Fruit fly (Drosophila melanogaster) whole organism, embryonic: ENCODE results near the gene Atx-1.

Source experiments
- ATbp ChIP-seq: fragments of 200-800 bp; sonication (Bioruptor generic); optimal IDR thresholded peaks from 2 replicates; lab custom pipeline; 2017; ENCODE audit warnings: missing biosample characterization, mild to moderate bottlenecking, missing genetic modification characterization, missing genetic modification reagents
- CG10366 ChIP-seq: fragments of 200-800 bp; sonication (Bioruptor generic); IDR thresholded peaks from 2 replicates; pipeline ENCODE4 v1.3.6; 2022; ENCODE audit warnings: missing biosample characterization, missing genetic modification characterization
- CG11398 ChIP-seq: fragments of 200-800 bp; sonication (Bioruptor generic); optimal IDR thresholded peaks from 2 replicates; lab custom pipeline; 2016; ENCODE audit warnings: missing biosample characterization, missing genetic modification characterization
- CG11504 ChIP-seq: fragments of 200-800 bp; sonication (Bioruptor generic); optimal IDR thresholded peaks from 3 replicates; lab custom pipeline; 2019; ENCODE audit warnings: missing biosample characterization, mild to moderate bottlenecking, missing genetic modification characterization, moderate library complexity
- CG11696 ChIP-seq: fragments of 200-800 bp; sonication (Bioruptor generic); IDR thresholded peaks from 2 replicates; pipeline ENCODE4 v1.3.6; 2022; ENCODE audit warnings: missing biosample characterization, missing genetic modification characterization
- CG13624 ChIP-seq: fragments of 200-800 bp; sonication (Bioruptor generic); optimal IDR thresholded peaks from 2 replicates; lab custom pipeline; 2016; ENCODE audit warnings: missing biosample characterization, missing genetic modification characterization
- CG14014 ChIP-seq: fragments of 200-800 bp; sonication (Bioruptor generic); IDR thresholded peaks from 2 replicates; pipeline ENCODE4 v1.3.6; 2022; ENCODE audit warnings: missing biosample characterization, missing genetic modification characterization
- CG14050 ChIP-seq: fragments of 200-800 bp; sonication (Bioruptor generic); IDR thresholded peaks from 3 replicates; pipeline ENCODE4 v1.3.6; 2022; ENCODE audit warnings: missing biosample characterization, missing genetic modification characterization
- CG15696 ChIP-seq: fragments of 200-800 bp; sonication (Bioruptor generic); optimal IDR thresholded peaks from 2 replicates; lab custom pipeline; 2019; ENCODE audit warnings: missing biosample characterization, mild to moderate bottlenecking, missing genetic modification characterization, moderate library complexity
- CG17912 ChIP-seq: fragments of 200-800 bp; sonication (Bioruptor generic); optimal IDR thresholded peaks from 2 replicates; lab custom pipeline; 2018; ENCODE audit warnings: missing biosample characterization, mild to moderate bottlenecking, missing genetic modification characterization
- CG2202 ChIP-seq: fragments of 200-800 bp; sonication (Bioruptor generic); optimal IDR thresholded peaks from 2 replicates; lab custom pipeline; 2018; ENCODE audit warnings: missing biosample characterization, mild to moderate bottlenecking, missing genetic modification characterization
- CG32772 ChIP-seq: fragments of 200-800 bp; sonication (Bioruptor generic); IDR thresholded peaks from 2 replicates; pipeline ENCODE4 v1.3.6; 2022; ENCODE audit warnings: missing biosample characterization, missing genetic modification characterization
- CG3726 ChIP-seq: fragments of 200-800 bp; sonication (Bioruptor generic); IDR thresholded peaks from 3 replicates; pipeline ENCODE4, ENCODE4 v1.3.6; 2022; ENCODE audit warnings: missing biosample characterization, missing genetic modification characterization
- CG42726 ChIP-seq: fragments of 200-800 bp; sonication (Bioruptor generic); IDR thresholded peaks from 2 replicates; pipeline ENCODE4 v1.3.6; 2022; ENCODE audit warnings: missing biosample characterization, missing genetic modification characterization; ENCODE audit not compliant: partially characterized antibody
- CG4820 ChIP-seq: fragments of 200-800 bp; sonication (Bioruptor generic); optimal IDR thresholded peaks from 3 replicates; lab custom pipeline; 2016; ENCODE audit warnings: missing biosample characterization, missing genetic modification characterization
- CG6272 ChIP-seq: fragments of 200-800 bp; sonication (Bioruptor generic); IDR thresholded peaks from 2 replicates; pipeline ENCODE4 v1.3.6; 2022; ENCODE audit warnings: missing biosample characterization, missing genetic modification characterization
- CG8281 ChIP-seq: fragments of 200-800 bp; sonication (Bioruptor generic); optimal IDR thresholded peaks from 2 replicates; lab custom pipeline; 2018; ENCODE audit warnings: missing biosample characterization, mild to moderate bottlenecking, missing genetic modification characterization, moderate library complexity
- CTCF ChIP-seq: fragments of 200-800 bp; sonication (Bioruptor generic); optimal IDR thresholded peaks from 2 replicates; lab custom pipeline; 2017; ENCODE audit warnings: missing biosample characterization, mild to moderate bottlenecking, missing genetic modification characterization, moderate library complexity
- D19A ChIP-seq: fragments of 200-800 bp; optimal IDR thresholded peaks from 3 replicates; lab custom pipeline; 2019; ENCODE audit warnings: missing biosample characterization, mild to moderate bottlenecking, missing genetic modification characterization, moderate library complexity
- D19B ChIP-seq: fragments of 200-800 bp; sonication (Bioruptor generic); optimal IDR thresholded peaks from 2 replicates; lab custom pipeline; 2017; ENCODE audit warnings: missing biosample characterization, mild to moderate bottlenecking, missing genetic modification characterization
- Dek ChIP-seq: fragments of 200-800 bp; sonication (Bioruptor generic); optimal IDR thresholded peaks from 3 replicates; lab custom pipeline; 2019; ENCODE audit warnings: missing biosample characterization, mild to moderate bottlenecking, missing genetic modification characterization, moderate library complexity
- Ets65A ChIP-seq: fragments of 200-800 bp; sonication (Bioruptor generic); peaks from one replicate; lab custom pipeline; 2016; ENCODE audit warnings: missing biosample characterization, missing genetic modification characterization
- HLH3B ChIP-seq: fragments of 200-800 bp; sonication (Bioruptor generic); IDR thresholded peaks from 2 replicates; pipeline ENCODE4 v1.3.6; 2022; ENCODE audit warnings: missing biosample characterization, missing genetic modification characterization
- Hand ChIP-seq: fragments of 200-800 bp; sonication (Bioruptor generic); optimal IDR thresholded peaks from 2 replicates; lab custom pipeline; 2017; ENCODE audit warnings: mild to moderate bottlenecking, missing biosample characterization, missing genetic modification reagents, missing genetic modification characterization
- HmgD ChIP-seq: fragments of 200-800 bp; sonication (Bioruptor generic); optimal IDR thresholded peaks from 3 replicates; lab custom pipeline; 2016; ENCODE audit warnings: missing biosample characterization, missing genetic modification characterization
- Hr39 ChIP-seq: fragments of >200 bp; optimal IDR thresholded peaks from 2 replicates; lab custom pipeline; 2017
- Hr78 ChIP-seq, 2 experiments: fragments of 200-800 bp in 1 of 2; fragments of >200 bp in 1 of 2; sonication (Bioruptor generic) in 1 of 2; optimal IDR thresholded peaks; 2 replicates each; lab custom pipeline; 2017 to 2019; ENCODE audit warnings: missing biosample characterization in 2 of 2, missing genetic modification characterization in 2 of 2, mild to moderate bottlenecking in 1 of 2, moderate library complexity in 1 of 2
- Kr ChIP-seq: fragments of 200-800 bp; sonication (Bioruptor generic); optimal IDR thresholded peaks from 2 replicates; lab custom pipeline; 2017; ENCODE audit warnings: missing biosample characterization, mild to moderate bottlenecking, missing genetic modification characterization
- Lpt ChIP-seq: fragments of >200 bp; optimal IDR thresholded peaks from 2 replicates; lab custom pipeline; 2018; ENCODE audit warnings: missing biosample characterization, missing genetic modification characterization
- Nf-YA ChIP-seq: fragments of 200-800 bp; sonication (Bioruptor generic); IDR thresholded peaks from 2 replicates; pipeline ENCODE4 v1.3.6; 2022; ENCODE audit warnings: missing biosample characterization, missing genetic modification characterization
- Nf-YB ChIP-seq: fragments of 200-800 bp; sonication (Bioruptor generic); optimal IDR thresholded peaks from 3 replicates; lab custom pipeline; 2019; ENCODE audit warnings: missing biosample characterization, mild to moderate bottlenecking, missing genetic modification characterization, moderate library complexity
- Nf-YC ChIP-seq: fragments of 200-800 bp; optimal IDR thresholded peaks from 3 replicates; lab custom pipeline; 2019; ENCODE audit warnings: missing biosample characterization, mild to moderate bottlenecking, missing genetic modification characterization, moderate library complexity
- Tbp ChIP-seq: fragments of >200 bp; optimal IDR thresholded peaks from 2 replicates; lab custom pipeline; 2018; ENCODE audit warnings: missing biosample characterization, missing genetic modification characterization
- bab2 ChIP-seq: fragments of 200-800 bp; sonication (Bioruptor generic); optimal IDR thresholded peaks from 2 replicates; lab custom pipeline; 2016; ENCODE audit warnings: missing biosample characterization, missing genetic modification characterization
- cas ChIP-seq: fragments of 200-800 bp; sonication (Bioruptor generic); IDR thresholded peaks from 2 replicates; pipeline ENCODE4 v1.3.6; 2022; ENCODE audit warnings: missing biosample characterization, missing genetic modification characterization
- crol ChIP-seq: fragments of 200-800 bp; sonication (Bioruptor generic); IDR thresholded peaks from 2 replicates; pipeline ENCODE4 v1.3.6; 2022; ENCODE audit warnings: missing biosample characterization, missing genetic modification characterization
- dan ChIP-seq: fragments of 200-800 bp; sonication (Bioruptor generic); IDR thresholded peaks from 2 replicates; pipeline ENCODE4 v1.3.6; 2022; ENCODE audit warnings: missing biosample characterization, missing genetic modification characterization
- dysf ChIP-seq: fragments of 200-800 bp; sonication (Bioruptor generic); IDR thresholded peaks from 3 replicates; pipeline ENCODE4 v1.3.6; 2022; ENCODE audit warnings: missing biosample characterization, missing genetic modification characterization
- gcm ChIP-seq: fragments of 200-800 bp; sonication (Bioruptor generic); optimal IDR thresholded peaks from 2 replicates; lab custom pipeline; 2019; ENCODE audit warnings: missing biosample characterization, mild to moderate bottlenecking, missing genetic modification characterization, moderate library complexity
- gem ChIP-seq: fragments of 200-800 bp; sonication (Bioruptor generic); optimal IDR thresholded peaks from 2 replicates; lab custom pipeline; 2019; ENCODE audit warnings: missing biosample characterization, mild to moderate bottlenecking, missing genetic modification characterization, moderate library complexity
- gfzf ChIP-seq: fragments of 200-800 bp; sonication (Bioruptor generic); optimal IDR thresholded peaks from 2 replicates; lab custom pipeline; 2016; ENCODE audit warnings: missing biosample characterization, mild to moderate bottlenecking, missing genetic modification characterization, moderate library complexity
- insv ChIP-seq, 2 experiments: fragments of 200-800 bp; sonication (Bioruptor generic); optimal IDR thresholded peaks; 3 replicates each; lab custom pipeline; 2016 to 2018; ENCODE audit warnings: missing biosample characterization in 2 of 2, missing genetic modification characterization in 2 of 2
- inv ChIP-seq: fragments of 200-800 bp; sonication (Bioruptor generic); IDR thresholded peaks from 2 replicates; pipeline ENCODE4 v1.3.6; 2022; ENCODE audit warnings: missing biosample characterization, missing genetic modification characterization; ENCODE audit not compliant: partially characterized antibody
- psq ChIP-seq: fragments of 200-800 bp; sonication (Bioruptor generic); optimal IDR thresholded peaks from 2 replicates; lab custom pipeline; 2017; ENCODE audit warnings: missing biosample characterization, missing genetic modification characterization
- pum ChIP-seq: fragments of 200-800 bp; sonication (Bioruptor generic); optimal IDR thresholded peaks from 2 replicates; lab custom pipeline; 2016; ENCODE audit warnings: missing biosample characterization, missing genetic modification characterization
- row ChIP-seq: fragments of 200-800 bp; sonication (Bioruptor generic); IDR thresholded peaks from 3 replicates; pipeline ENCODE4 v1.3.6; 2022; ENCODE audit warnings: missing biosample characterization, missing genetic modification characterization
- sim ChIP-seq: fragments of 200-800 bp; sonication (Bioruptor generic); IDR thresholded peaks from 2 replicates; pipeline ENCODE4 v1.3.6; 2022; ENCODE audit warnings: missing biosample characterization, missing genetic modification characterization
- slbo ChIP-seq: fragments of 200-800 bp; sonication (Bioruptor generic); IDR thresholded peaks from 2 replicates; pipeline ENCODE4 v1.3.6; 2022; ENCODE audit warnings: missing biosample characterization, missing genetic modification characterization
- sr ChIP-seq: fragments of 200-800 bp; sonication (Bioruptor generic); IDR thresholded peaks from 3 replicates; pipeline ENCODE4 v1.3.6; 2022; ENCODE audit warnings: missing biosample characterization, missing genetic modification characterization
- trh ChIP-seq: fragments of 200-800 bp; sonication (Bioruptor generic); optimal IDR thresholded peaks from 2 replicates; lab custom pipeline; 2016; ENCODE audit warnings: missing biosample characterization, missing genetic modification characterization
- tx ChIP-seq: fragments of 200-800 bp; sonication (Bioruptor generic); optimal IDR thresholded peaks from 2 replicates; lab custom pipeline; 2016; ENCODE audit warnings: missing biosample characterization, missing genetic modification characterization
- z ChIP-seq: fragments of 200-800 bp; sonication (Bioruptor generic); IDR thresholded peaks from 3 replicates; pipeline ENCODE4 v1.3.6; 2022; ENCODE audit warnings: missing biosample characterization, missing genetic modification characterization
- zen2 ChIP-seq: fragments of 200-800 bp; sonication (Bioruptor generic); IDR thresholded peaks from 3 replicates; pipeline ENCODE4 v1.3.6; 2022; ENCODE audit warnings: missing biosample characterization, missing genetic modification characterization; ENCODE audit not compliant: partially characterized antibody

The Atx-1 gene

DNA sequence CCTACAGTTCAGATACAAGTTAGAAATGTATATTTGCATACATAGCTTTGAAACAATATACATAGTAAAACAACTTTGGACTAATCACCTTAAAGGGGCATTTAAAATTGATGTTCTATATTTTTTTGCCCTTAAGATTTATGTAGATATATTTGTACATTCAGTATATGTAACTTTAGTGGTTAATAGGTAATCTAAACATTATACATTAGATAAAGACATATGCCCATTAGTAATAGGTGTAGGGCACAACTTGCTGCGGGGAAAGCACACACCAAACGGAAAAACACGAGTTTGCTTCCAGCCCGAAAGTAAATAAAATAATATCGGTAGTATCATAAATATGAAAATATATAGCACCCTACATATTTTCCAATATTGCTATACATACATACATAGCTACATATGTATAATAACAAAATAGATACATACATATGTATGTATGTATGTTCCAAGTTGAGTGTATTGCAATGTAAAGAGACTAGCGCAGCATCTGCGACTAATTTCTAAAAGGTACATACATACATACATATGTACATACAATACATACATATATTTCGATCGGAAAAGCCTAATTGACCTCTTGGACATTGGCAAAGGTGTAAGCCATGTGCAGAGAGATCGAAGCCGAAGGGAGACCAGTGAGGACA, 40.4 kb downstream of the Atx-1 start, which contains the start of gene CG43736 (continued):
- peak; percentile 85 for TF ChIP-seq CG11398 (GFP tag; lab: Kevin White, UChicago)
- no peak for TF ChIP-seq z
- peak; percentile 95 for TF ChIP-seq Hand (GFP tag; lab: Kevin White, UChicago)
- peak; percentile 65 for TF ChIP-seq CTCF (GFP tag; lab: Kevin White, UChicago)
- peak; percentile 91 for TF ChIP-seq pum (GFP tag; lab: Kevin White, UChicago)
- TF ChIP-seq CG8281 (tag; lab: Kevin White, UChicago) = peak; percentile 90
- peak; percentile 69 for TF ChIP-seq CG6272 (GFP tag; lab: Robert Waterston, UW)
- peak; percentile 98 for TF ChIP-seq CG11504 (tag; lab: Kevin White, UChicago)
- TF ChIP-seq CG14050 = peak; percentile 78
- no peak for TF ChIP-seq Lpt (GFP tag; lab: Kevin White, UChicago)
- TF ChIP-seq tx (GFP tag; lab: Kevin White, UChicago) = peak; percentile 89
- no peak; the same call in 1 of the 2 replicates for TF ChIP-seq dan (GFP tag; lab: Robert Waterston, UW)
- peak; percentile 83 for TF ChIP-seq CG2202 (tag; lab: Kevin White, UChicago)
- peak; percentile 61 for TF ChIP-seq CG11696
- peak; percentile 81 for TF ChIP-seq CG10366 (GFP tag; lab: Robert Waterston, UW)
- TF ChIP-seq Nf-YC (tag; lab: Kevin White, UChicago) = peak; percentile 90
- TF ChIP-seq bab2 = peak; percentile 93
- no peak for TF ChIP-seq inv (GFP tag; lab: Robert Waterston, UW)
- TF ChIP-seq cas (GFP tag; lab: Robert Waterston, UW) = peak; percentile 69
- no peak for TF ChIP-seq psq
- TF ChIP-seq CG17912 (GFP tag; lab: Kevin White, UChicago) = peak; percentile 83
- no peak for TF ChIP-seq Kr (GFP tag; lab: Kevin White, UChicago)
- peak; percentile 84 for TF ChIP-seq Nf-YB (GFP tag; lab: Kevin White, UChicago)
- no peak for TF ChIP-seq zen2
- TF ChIP-seq HLH3B (GFP tag; lab: Robert Waterston, UW) = peak; percentile 89
- TF ChIP-seq Tbp = no peak
- peak; percentile 45 for TF ChIP-seq HmgD (GFP tag; lab: Kevin White, UChicago)
- TF ChIP-seq Hr39 (lab: Kevin White, UChicago) = no peak
- peak; percentile 94 for TF ChIP-seq dysf
- TF ChIP-seq sim (GFP tag; lab: Robert Waterston, UW) = 0 out of 2 replicates have a peak, but pooled peaks have one; percentile 12
- peak; percentile 98 for TF ChIP-seq gem
- peak; percentile 77; the same call in 2 of the 3 replicates for TF ChIP-seq CG3726
- TF ChIP-seq insv (GFP tag; optimal IDR thresholded peaks at IDR 0.05; lab: Kevin White, UChicago) = peak in 1 of 2 experiments; percentile 67
- TF ChIP-seq slbo (GFP tag; lab: Robert Waterston, UW) = peak; percentile 91
- peak; percentile 88 for TF ChIP-seq CG14014 (GFP tag; lab: Robert Waterston, UW)
- peak; percentile 92 for TF ChIP-seq D19B (GFP tag; lab: Kevin White, UChicago)
- TF ChIP-seq ATbp = peak; percentile 94
- TF ChIP-seq CG42726 (GFP tag; lab: Robert Waterston, UW) = no peak
- TF ChIP-seq gfzf (GFP tag; lab: Kevin White, UChicago) = no peak
- TF ChIP-seq trh (GFP tag; lab: Kevin White, UChicago) = peak; percentile 86

DNA sequence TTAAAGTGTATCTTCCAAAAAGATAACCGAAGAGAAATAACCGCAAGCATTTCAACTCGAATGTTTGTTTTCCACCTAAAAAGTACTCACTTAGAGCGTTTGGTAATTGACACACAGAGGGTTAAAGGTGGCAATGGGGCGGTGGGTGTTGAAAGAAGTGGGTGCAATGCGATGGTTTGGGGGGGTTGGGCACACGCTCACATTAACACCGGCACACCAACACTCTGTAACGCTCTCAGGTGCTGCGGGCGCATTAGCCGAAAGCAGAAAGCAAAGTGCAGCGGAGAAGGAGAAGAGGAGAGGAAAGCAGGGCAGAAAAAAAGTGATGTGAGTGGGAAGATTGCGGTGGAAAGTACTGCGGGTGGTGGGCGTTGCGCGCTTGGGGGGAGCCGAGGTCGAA, 42.0 kb downstream of the Atx-1 start:
- TF ChIP-seq CG4820 (GFP tag; lab: Kevin White, UChicago) (no peak), row (no peak), Dek (no peak), Nf-YA (GFP tag; lab: Robert Waterston, UW) (no peak), Ets65A (peak; percentile 41), sr (GFP tag; lab: Robert Waterston, UW) (0 out of 3 replicates have a peak, but pooled peaks have one; percentile 44), Hr78 (GFP tag; optimal IDR thresholded peaks at IDR 0.05; lab: Kevin White, UChicago) (peak in 1 of 2 experiments; percentile 66), crol (GFP tag; lab: Robert Waterston, UW) (peak; percentile 80), CG13624 (GFP tag; lab: Kevin White, UChicago) (no peak), CG15696 (tag; lab: Kevin White, UChicago) (no peak), gcm (GFP tag; lab: Kevin White, UChicago) (peak; percentile 30), D19A (tag; lab: Kevin White, UChicago) (peak; percentile 52), CG32772 (0 out of 2 replicates have a peak, but pooled peaks have one; percentile 9)
